Worm (Caenorhabditis elegans) whole organism, young adult: ENCODE data around the gene B0024.11.

Source experiments
- B0336.3 ChIP-seq: fragments of 200-800 bp; sonication (Bioruptor generic); IDR thresholded peaks from 2 replicates; pipeline ENCODE4 v1.3.6; 2022; ENCODE audit warnings: missing genetic modification characterization, missing compliant biosample characterization
- C06A6.2 ChIP-seq: fragments of 200-800 bp; sonication (Bioruptor generic); conservative IDR thresholded peaks from 2 replicates; pipeline ENCODE4 v1.3.6; 2022; ENCODE audit warnings: missing genetic modification characterization, missing compliant biosample characterization
- C17E4.6 ChIP-seq: fragments of 200-800 bp; sonication (Bioruptor generic); IDR thresholded peaks from 2 replicates; pipeline ENCODE4 v1.3.6; 2022; ENCODE audit warnings: missing genetic modification reagents, missing genetic modification characterization, missing compliant biosample characterization
- F10E7.11 ChIP-seq: sonication (generic microtip); optimal IDR thresholded peaks from 2 replicates; lab custom pipeline; 2017; ENCODE audit warnings: mild to moderate bottlenecking, missing genetic modification characterization, moderate library complexity, missing compliant biosample characterization
- F37B4.10 ChIP-seq: fragments of 200-800 bp; sonication (Bioruptor generic); IDR thresholded peaks from 2 replicates; pipeline ENCODE4 v1.3.6; 2022; ENCODE audit warnings: missing genetic modification characterization, missing compliant biosample characterization
- F52B5.7 ChIP-seq: sonication (generic microtip); optimal IDR thresholded peaks from 2 replicates; lab custom pipeline; 2016; ENCODE audit warnings: mild to moderate bottlenecking, missing genetic modification characterization, missing compliant biosample characterization
- F57A8.1 ChIP-seq: fragments of 200-800 bp; sonication (Bioruptor generic); optimal IDR thresholded peaks from 2 replicates; lab custom pipeline; 2018; ENCODE audit warnings: mild to moderate bottlenecking, missing genetic modification characterization, moderate library complexity, missing compliant biosample characterization
- T26A5.8 ChIP-seq: sonication (generic microtip); optimal IDR thresholded peaks from 2 replicates; lab custom pipeline; 2016; ENCODE audit warnings: missing genetic modification characterization, missing compliant biosample characterization
- Y53F4B.3 ChIP-seq: fragments of 200-800 bp; sonication (Bioruptor generic); IDR thresholded peaks from 2 replicates; pipeline ENCODE4 v1.3.6; 2022; ENCODE audit warnings: missing genetic modification reagents, missing genetic modification characterization, missing compliant biosample characterization
- Y56A3A.18 ChIP-seq: fragments of 200-800 bp; sonication (Bioruptor generic); IDR thresholded peaks from 2 replicates; pipeline ENCODE4 v1.3.6; 2022; ENCODE audit warnings: missing genetic modification reagents, missing genetic modification characterization, missing compliant biosample characterization
- akir-1 ChIP-seq: fragments of 200-800 bp; sonication (Bioruptor generic); optimal IDR thresholded peaks from 2 replicates; lab custom pipeline; 2018; ENCODE audit warnings: mild to moderate bottlenecking, missing genetic modification characterization, moderate library complexity, missing compliant biosample characterization
- aptf-3 ChIP-seq: fragments of 200-800 bp; sonication (Bioruptor generic); IDR thresholded peaks from 2 replicates; pipeline ENCODE4 v1.3.6; 2022; ENCODE audit warnings: missing genetic modification characterization, missing compliant biosample characterization
- athp-1 ChIP-seq: sonication (generic microtip); optimal IDR thresholded peaks from 2 replicates; lab custom pipeline; 2017; ENCODE audit warnings: mild to moderate bottlenecking, missing genetic modification characterization, missing compliant biosample characterization
- attf-3 ChIP-seq: fragments of 200-800 bp; sonication (Bioruptor generic); conservative IDR thresholded peaks from 2 replicates; pipeline ENCODE4 v1.3.6; 2022; ENCODE audit warnings: missing genetic modification reagents, missing genetic modification characterization, missing compliant biosample characterization
- bed-2 ChIP-seq: fragments of 200-800 bp; sonication (Bioruptor generic); IDR thresholded peaks from 2 replicates; pipeline ENCODE4 v1.3.6; 2022; ENCODE audit warnings: missing genetic modification reagents, missing genetic modification characterization, missing compliant biosample characterization
- cebp-1 ChIP-seq, 2 experiments: fragments of 200-800 bp in 1 of 2; sonication (Bioruptor generic) in 1 of 2; sonication (generic microtip) in 1 of 2; IDR thresholded peaks in 1 of 2; optimal IDR thresholded peaks in 1 of 2; 2 replicates each; pipeline versions ENCODE4 v1.3.6 to Lab custom; 2017 to 2022; ENCODE audit warnings: missing compliant biosample characterization in 2 of 2, missing genetic modification characterization in 2 of 2, mild to moderate bottlenecking in 1 of 2, missing genetic modification reagents in 1 of 2, moderate library complexity in 1 of 2
- cebp-2 ChIP-seq: fragments of 200-800 bp; sonication (Bioruptor generic); IDR thresholded peaks from 2 replicates; pipeline ENCODE4 v1.3.6; 2022; ENCODE audit warnings: missing genetic modification characterization, missing compliant biosample characterization
- ceh-100 ChIP-seq: fragments of 200-800 bp; sonication (Bioruptor generic); IDR thresholded peaks from 2 replicates; pipeline ENCODE4 v1.3.6; 2022; ENCODE audit warnings: missing genetic modification reagents, missing genetic modification characterization, missing compliant biosample characterization
- ceh-27 ChIP-seq: fragments of 200-800 bp; sonication (Bioruptor generic); optimal IDR thresholded peaks from 2 replicates; lab custom pipeline; 2018; ENCODE audit warnings: mild to moderate bottlenecking, missing genetic modification characterization, moderate library complexity, missing compliant biosample characterization
- die-1 ChIP-seq: sonication (generic microtip); optimal IDR thresholded peaks from 2 replicates; lab custom pipeline; 2016; ENCODE audit warnings: missing genotype, mild to moderate bottlenecking, missing genetic modification characterization, missing compliant biosample characterization
- efl-1 ChIP-seq: fragments of 150-350 bp; optimal IDR thresholded peaks from 2 replicates; lab custom pipeline; 2014; ENCODE audit warnings: missing biosample characterization, missing genetic modification reagents, missing genetic modification characterization
- egl-44 ChIP-seq: fragments of 200-800 bp; sonication (Bioruptor generic); IDR thresholded peaks from 2 replicates; pipeline ENCODE4 v1.3.6; 2022; ENCODE audit warnings: missing genetic modification reagents, missing genetic modification characterization, missing compliant biosample characterization
- ekl-4 ChIP-seq: fragments of 200-800 bp; sonication (Bioruptor generic); IDR thresholded peaks from 2 replicates; pipeline ENCODE4 v1.3.6; 2022; ENCODE audit warnings: missing genetic modification reagents, missing genetic modification characterization, missing compliant biosample characterization
- him-1 ChIP-seq: sonication (generic microtip); optimal IDR thresholded peaks from 2 replicates; lab custom pipeline; 2016; ENCODE audit warnings: missing genotype, missing genetic modification reagents, missing genetic modification characterization, missing compliant biosample characterization
- hlh-12 ChIP-seq: sonication (generic microtip); optimal IDR thresholded peaks from 2 replicates; lab custom pipeline; 2016; ENCODE audit warnings: missing genetic modification characterization, missing compliant biosample characterization
- hmg-20 ChIP-seq: fragments of 200-800 bp; sonication (Bioruptor generic); IDR thresholded peaks from 2 replicates; pipeline ENCODE4 v1.3.6; 2022; ENCODE audit warnings: missing genetic modification reagents, missing genetic modification characterization, missing compliant biosample characterization
- lag-1 ChIP-seq: fragments of 200-800 bp; sonication (Bioruptor generic); IDR thresholded peaks from 2 replicates; pipeline ENCODE4 v1.3.6; 2022; ENCODE audit warnings: missing genetic modification reagents, missing genetic modification characterization, missing compliant biosample characterization
- lin-26 ChIP-seq: fragments of 200-800 bp; sonication (Bioruptor generic); IDR thresholded peaks from 2 replicates; pipeline ENCODE4 v1.3.6; 2022; ENCODE audit warnings: missing genetic modification reagents, missing genetic modification characterization, missing compliant biosample characterization
- lin-40 ChIP-seq: sonication (generic microtip); optimal IDR thresholded peaks from 2 replicates; lab custom pipeline; 2016; ENCODE audit warnings: missing genetic modification characterization, mild to moderate bottlenecking, missing compliant biosample characterization, missing genotype, missing genetic modification reagents
- lin-54 ChIP-seq: fragments of 200-800 bp; sonication (Bioruptor generic); optimal IDR thresholded peaks from 2 replicates; lab custom pipeline; 2018; ENCODE audit warnings: mild to moderate bottlenecking, missing genetic modification characterization, missing compliant biosample characterization
- madf-10 ChIP-seq: sonication (generic microtip); optimal IDR thresholded peaks from 2 replicates; lab custom pipeline; 2016; ENCODE audit warnings: mild to moderate bottlenecking, missing genetic modification characterization, missing compliant biosample characterization
- madf-3 ChIP-seq: fragments of 200-800 bp; sonication (Bioruptor generic); IDR thresholded peaks from 2 replicates; pipeline ENCODE4 v1.3.6; 2022; ENCODE audit warnings: missing genetic modification reagents, missing genetic modification characterization, missing compliant biosample characterization
- madf-6 ChIP-seq: fragments of 200-800 bp; sonication (Bioruptor generic); IDR thresholded peaks from 2 replicates; pipeline ENCODE4 v1.3.6; 2022; ENCODE audit warnings: missing genetic modification reagents, missing genetic modification characterization, missing compliant biosample characterization
- mcd-1 ChIP-seq: fragments of 200-800 bp; sonication (Bioruptor generic); IDR thresholded peaks from 2 replicates; pipeline ENCODE4 v1.3.6; 2022; ENCODE audit warnings: missing genetic modification reagents, missing genetic modification characterization, missing compliant biosample characterization
- mxl-1 ChIP-seq: sonication (generic microtip); optimal IDR thresholded peaks from 2 replicates; lab custom pipeline; 2016; ENCODE audit warnings: missing genetic modification characterization, missing compliant biosample characterization
- nfyb-1 ChIP-seq: fragments of 200-800 bp; sonication (Bioruptor generic); IDR thresholded peaks from 2 replicates; pipeline ENCODE4 v1.3.6; 2022; ENCODE audit warnings: missing genetic modification reagents, missing genetic modification characterization, missing compliant biosample characterization
- nhr-90 ChIP-seq: sonication (generic microtip); optimal IDR thresholded peaks from 2 replicates; lab custom pipeline; 2016; ENCODE audit warnings: missing genotype, mild to moderate bottlenecking, missing genetic modification characterization, missing compliant biosample characterization
- pha-4 ChIP-seq: fragments of 150-350 bp; sonication (generic microtip); optimal IDR thresholded peaks from 2 replicates; lab custom pipeline; 2014; ENCODE audit warnings: missing biosample characterization, missing genetic modification reagents, missing genetic modification characterization
- rec-8 ChIP-seq, 2 experiments: sonication (generic microtip); optimal IDR thresholded peaks; 2 replicates each; lab custom pipeline; 2016; ENCODE audit warnings: mild to moderate bottlenecking in 2 of 2, missing genetic modification characterization in 2 of 2, missing genetic modification reagents in 2 of 2, missing genotype in 2 of 2, missing biosample characterization in 1 of 2, missing compliant biosample characterization in 1 of 2, moderate library complexity in 1 of 2
- repo-1 ChIP-seq: sonication (generic microtip); optimal IDR thresholded peaks from 2 replicates; lab custom pipeline; 2017; ENCODE audit warnings: mild to moderate bottlenecking, missing genetic modification characterization, missing compliant biosample characterization
- sdz-38 ChIP-seq: sonication (generic microtip); optimal IDR thresholded peaks from 2 replicates; lab custom pipeline; 2016; ENCODE audit warnings: missing genotype, missing genetic modification characterization, missing compliant biosample characterization
- snpc-4 ChIP-seq, 5 experiments: fragments of 150-350 bp in 1 of 5; sonication (generic microtip) in 4 of 5; optimal IDR thresholded peaks; 2 replicates each; lab custom pipeline; 2014 to 2018; ENCODE audit warnings: missing genetic modification characterization in 5 of 5, missing biosample characterization in 3 of 5, antibody characterized with exemption in 2 of 5, mild to moderate bottlenecking in 2 of 5, missing compliant biosample characterization in 2 of 5, missing genotype in 2 of 5, moderate library complexity in 2 of 5, missing genetic modification reagents in 1 of 5
- somi-1 ChIP-seq: fragments of 200-800 bp; sonication (Bioruptor generic); optimal IDR thresholded peaks from 2 replicates; lab custom pipeline; 2018; ENCODE audit warnings: mild to moderate bottlenecking, missing genetic modification characterization, missing compliant biosample characterization
- sptf-2 ChIP-seq: fragments of 200-800 bp; sonication (Bioruptor generic); optimal IDR thresholded peaks from 2 replicates; lab custom pipeline; 2018; ENCODE audit warnings: mild to moderate bottlenecking, missing genetic modification characterization, missing compliant biosample characterization
- tbp1 ChIP-seq: fragments of 200-800 bp; sonication (Bioruptor generic); optimal IDR thresholded peaks from 2 replicates; lab custom pipeline; 2018; ENCODE audit warnings: mild to moderate bottlenecking, missing genetic modification characterization, missing compliant biosample characterization
- ztf-26 ChIP-seq: sonication (generic microtip); optimal IDR thresholded peaks from 2 replicates; lab custom pipeline; 2017; ENCODE audit warnings: missing genetic modification characterization, missing compliant biosample characterization
- ztf-28 ChIP-seq: fragments of 200-800 bp; sonication (Bioruptor generic); IDR thresholded peaks from 2 replicates; pipeline ENCODE4 v1.3.6; 2022; ENCODE audit warnings: missing genetic modification reagents, missing genetic modification characterization, missing compliant biosample characterization
- ztf-3 ChIP-seq: fragments of 200-800 bp; sonication (Bioruptor generic); optimal IDR thresholded peaks from 2 replicates; lab custom pipeline; 2018; ENCODE audit warnings: mild to moderate bottlenecking, missing genetic modification characterization, missing compliant biosample characterization
- ztf-6 ChIP-seq: fragments of 200-800 bp; sonication (Bioruptor generic); IDR thresholded peaks from 2 replicates; pipeline ENCODE4 v1.3.6; 2022; ENCODE audit warnings: missing genetic modification reagents, missing genetic modification characterization, missing compliant biosample characterization

B0024.11 gene

DNA sequence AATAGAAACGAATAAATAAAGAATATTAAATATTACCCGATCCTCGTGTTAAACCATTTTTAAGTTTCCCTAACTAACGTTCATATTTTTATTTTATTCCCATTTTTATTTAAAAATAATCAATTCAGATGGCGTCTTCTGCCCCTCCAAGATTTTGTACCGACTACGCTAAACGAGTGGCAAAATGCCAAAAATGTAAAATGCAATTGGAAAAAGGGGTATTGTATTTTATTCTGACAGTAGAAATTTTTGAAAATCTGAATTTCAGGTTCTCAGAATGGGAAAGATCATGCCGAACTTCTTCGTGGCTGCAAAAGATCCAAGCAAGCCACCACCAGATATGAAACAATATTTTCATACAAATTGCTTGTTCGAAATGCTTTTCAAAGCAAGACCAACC, 23.6 kb upstream of the B0024.11 start, which contains the start of gene K07C5.3 (continued):
- TF ChIP-seq mcd-1 (GFP tag; lab: Robert Waterston, UW), result no peak
- no peak for TF ChIP-seq F57A8.1 (GFP tag; lab: Kevin White, UChicago)
- no peak for TF ChIP-seq rec-8 (tag; optimal IDR thresholded peaks at IDR 0.05; lab: Kevin White, UChicago)
- no peak for TF ChIP-seq somi-1 (GFP tag; lab: Kevin White, UChicago)
- peak; percentile 56 for TF ChIP-seq F10E7.11 (tag; lab: Kevin White, UChicago)
- TF ChIP-seq snpc-4 (GFP tag; optimal IDR thresholded peaks at IDR 0.05; lab: Kevin White, UChicago), result no peak
- TF ChIP-seq snpc-4 (tag; optimal IDR thresholded peaks at IDR 0.05; lab: Kevin White, UChicago), result no peak
- TF ChIP-seq madf-3, result peak; percentile 76
- TF ChIP-seq akir-1, result no peak
- TF ChIP-seq him-1, result no peak
- TF ChIP-seq sptf-2, result no peak
- TF ChIP-seq attf-3 (GFP tag; lab: Robert Waterston, UW), result no peak
- TF ChIP-seq repo-1, result no peak
- TF ChIP-seq sdz-38 (tag; lab: Kevin White, UChicago), result no peak
- no peak; the same call in 1 of the 2 replicates for TF ChIP-seq lin-26 (GFP tag; lab: Robert Waterston, UW)
- peak; percentile 74 for TF ChIP-seq athp-1
- no peak for TF ChIP-seq F37B4.10 (GFP tag; lab: Robert Waterston, UW)
- TF ChIP-seq C06A6.2 (GFP tag; lab: Robert Waterston, UW), result no peak
- TF ChIP-seq T26A5.8 (tag; lab: Kevin White, UChicago), result no peak
- TF ChIP-seq ekl-4 (GFP tag; lab: Robert Waterston, UW), result 0 out of 2 replicates have a peak, but pooled peaks have one; percentile 59
- no peak for TF ChIP-seq ceh-100 (GFP tag; lab: Robert Waterston, UW)
- no peak for TF ChIP-seq pha-4
- TF ChIP-seq nfyb-1 (GFP tag; lab: Robert Waterston, UW), result no peak
- TF ChIP-seq die-1 (tag; lab: Kevin White, UChicago), result no peak
- no peak for TF ChIP-seq ztf-26 (tag; lab: Kevin White, UChicago)
- TF ChIP-seq C17E4.6 (GFP tag; lab: Robert Waterston, UW), result no peak
- TF ChIP-seq aptf-3, result 0 out of 2 replicates have a peak, but pooled peaks have one; percentile 71
- no peak for TF ChIP-seq cebp-1 (GFP tag; IDR thresholded peaks at IDR 0.05; lab: Robert Waterston, UW)
- peak; percentile 9 for TF ChIP-seq cebp-1 (tag; optimal IDR thresholded peaks at IDR 0.05; lab: Kevin White, UChicago)
- TF ChIP-seq ceh-27, result no peak
- no peak for TF ChIP-seq nhr-90 (tag; lab: Kevin White, UChicago)
- no peak for TF ChIP-seq hlh-12 (tag; lab: Kevin White, UChicago)
- no peak for TF ChIP-seq mxl-1 (tag; lab: Kevin White, UChicago)
- no peak for TF ChIP-seq tbp1 (GFP tag; lab: Kevin White, UChicago)
- 0 out of 2 replicates have a peak, but pooled peaks have one; percentile 11 for TF ChIP-seq B0336.3 (GFP tag; lab: Robert Waterston, UW)
- TF ChIP-seq cebp-2, result no peak
- TF ChIP-seq Y56A3A.18 (GFP tag; lab: Robert Waterston, UW), result no peak
- TF ChIP-seq F52B5.7 (tag; lab: Kevin White, UChicago), result peak; percentile 8
- no peak for TF ChIP-seq bed-2 (GFP tag; lab: Robert Waterston, UW)
- no peak for TF ChIP-seq lin-40
- TF ChIP-seq madf-10 (tag; lab: Kevin White, UChicago), result no peak
- no peak for TF ChIP-seq ztf-3 (GFP tag; lab: Kevin White, UChicago)
- TF ChIP-seq lin-54, result peak; percentile 2
- no peak for TF ChIP-seq lag-1 (GFP tag; lab: Robert Waterston, UW)
- TF ChIP-seq efl-1 (GFP tag; lab: Kevin White, UChicago), result no peak
- TF ChIP-seq ztf-6 (GFP tag; lab: Robert Waterston, UW), result no peak
- no peak for TF ChIP-seq madf-6 (GFP tag; lab: Robert Waterston, UW)
- TF ChIP-seq ztf-28 (GFP tag; lab: Robert Waterston, UW), result no peak
- no peak for TF ChIP-seq egl-44 (GFP tag; lab: Robert Waterston, UW)
- no peak for TF ChIP-seq hmg-20 (GFP tag; lab: Robert Waterston, UW)
- TF ChIP-seq Y53F4B.3 (GFP tag; lab: Robert Waterston, UW), result no peak
